Fruit fly (Drosophila melanogaster): ENCODE data around the gene mthl7.

Gene mthl7

DNA sequence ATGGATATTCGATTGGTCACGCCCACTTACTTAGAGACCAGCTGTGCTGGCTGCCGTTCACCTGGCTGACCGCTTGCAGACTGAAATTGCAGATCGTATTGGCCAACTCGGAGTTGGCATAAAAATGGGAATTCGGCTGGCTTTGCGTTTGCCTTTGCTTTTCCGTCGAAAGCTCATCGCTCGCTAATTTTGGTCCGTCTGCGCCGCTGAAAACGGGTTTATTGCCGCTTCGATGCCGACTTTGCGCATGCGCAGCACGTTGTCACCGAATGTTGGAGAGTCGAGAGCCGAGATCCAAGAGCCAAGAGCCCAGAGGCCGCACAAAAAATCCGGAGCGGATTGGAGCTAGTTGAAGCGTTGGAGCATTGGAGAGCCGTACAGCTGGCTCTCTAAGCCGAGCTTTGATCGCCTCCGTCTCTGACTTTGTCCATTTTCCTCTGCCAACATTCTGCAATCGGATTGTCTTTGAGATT is 28.6 kb downstream of the mthl7 start, which contains the start of gene CG13676 (continued):
- TF ChIP-seq CG10366 (GFP tag; IDR thresholded peaks at IDR 0.05) (no peak), CG11398 (GFP tag; optimal IDR thresholded peaks at IDR 0.05) (no peak), sens (GFP tag) (peak; percentile 24), CG1024 (GFP tag; IDR thresholded peaks at IDR 0.05) (no peak), CG13624 (GFP tag; optimal IDR thresholded peaks at IDR 0.05) (no peak), ind (GFP tag; optimal IDR thresholded peaks at IDR 0.05) (no peak), CG9437 (GFP tag; optimal IDR thresholded peaks at IDR 0.05) (no peak), HmgZ (tag; optimal IDR thresholded peaks at IDR 0.05) (no peak), Dbx (GFP tag; IDR thresholded peaks at IDR 0.05) (0 out of 3 replicates have a peak, but pooled peaks have one; percentile 13), chm (GFP tag; IDR thresholded peaks at IDR 0.05) (no peak; the same call in 1 of the 2 replicates), Ets65A (GFP tag) (peak; percentile 35), CG6175 (GFP tag; IDR thresholded peaks at IDR 0.05) (no peak), cato (GFP tag; optimal IDR thresholded peaks at IDR 0.05; ENCODE audit: borderline replicate concordance) (no peak), CG6689 (GFP tag; IDR thresholded peaks at IDR 0.05) (no peak), CG2120 (GFP tag; optimal IDR thresholded peaks at IDR 0.05) (no peak), hbn (GFP tag; IDR thresholded peaks at IDR 0.05; ENCODE audit: partially characterized antibody) (peak; percentile 34; the same call in 1 of the 2 replicates), CG31224 (GFP tag; IDR thresholded peaks at IDR 0.05) (no peak), CG12769 (tag; optimal IDR thresholded peaks at IDR 0.05) (peak; percentile 58), ranshi (GFP tag; IDR thresholded peaks at IDR 0.05) (no peak), Hmr (GFP tag; optimal IDR thresholded peaks at IDR 0.05) (no peak), inv (GFP tag; IDR thresholded peaks at IDR 0.05; ENCODE audit: partially characterized antibody) (no peak), tx (GFP tag; optimal IDR thresholded peaks at IDR 0.05) (no peak), Stat92E (GFP tag; optimal IDR thresholded peaks at IDR 0.05) (no peak), Lim3 (GFP tag; IDR thresholded peaks at IDR 0.05) (no peak), CG17361 (GFP tag; IDR thresholded peaks at IDR 0.05) (no peak), bsh (GFP tag; optimal IDR thresholded peaks at IDR 0.05) (no peak), nmo (GFP tag; optimal IDR thresholded peaks at IDR 0.05) (no peak), CG11093 (GFP tag; IDR thresholded peaks at IDR 0.05) (no peak), E2f2 (GFP tag; IDR thresholded peaks at IDR 0.05) (no peak), Spps (tag; optimal IDR thresholded peaks at IDR 0.05) (no peak), CG9817 (tag; optimal IDR thresholded peaks at IDR 0.05) (no peak), Xbp1 (GFP tag; optimal IDR thresholded peaks at IDR 0.05) (no peak), ttk (GFP tag; IDR thresholded peaks at IDR 0.05) (no peak), CG13123 (GFP tag; optimal IDR thresholded peaks at IDR 0.05) (no peak), Doc2 (GFP tag; IDR thresholded peaks at IDR 0.05) (no peak), nau (GFP tag; optimal IDR thresholded peaks at IDR 0.05) (no peak), Neu2 (GFP tag; optimal IDR thresholded peaks at IDR 0.05; ENCODE audit: borderline replicate concordance) (no peak), gcm (GFP tag; optimal IDR thresholded peaks at IDR 0.05) (no peak), ATbp (GFP tag; optimal IDR thresholded peaks at IDR 0.05) (peak; percentile 13), jumu (GFP tag; optimal IDR thresholded peaks at IDR 0.05) (no peak), CG13287 (GFP tag; IDR thresholded peaks at IDR 0.05; ENCODE audit: partially characterized antibody) (peak; percentile 36), Aef1 (GFP tag; IDR thresholded peaks at IDR 0.05) (no peak), CG11723 (GFP tag; optimal IDR thresholded peaks at IDR 0.05) (no peak), ase (GFP tag; IDR thresholded peaks at IDR 0.05) (no peak), B-H2 (GFP tag; optimal IDR thresholded peaks at IDR 0.05) (no peak), CG3995 (GFP tag; optimal IDR thresholded peaks at IDR 0.05) (no peak), Rfx (GFP tag; IDR thresholded peaks at IDR 0.05) (no peak), CG10979 (tag; optimal IDR thresholded peaks at IDR 0.05) (no peak), Dad (GFP tag; optimal IDR thresholded peaks at IDR 0.05) (no peak), CG1233 (GFP tag; optimal IDR thresholded peaks at IDR 0.05) (no peak), h (optimal IDR thresholded peaks at IDR 0.05) (no peak), Tbp (GFP tag; optimal IDR thresholded peaks at IDR 0.05) (no peak)
